Worm (Caenorhabditis elegans) whole organism, young adult: Measurements from ENCODE around the gene F09D12.2.

ENCODE experiments used
- B0035.1 ChIP-seq: sonication (generic microtip); optimal IDR thresholded peaks from 2 replicates; lab custom pipeline; 2016; ENCODE audit warnings: missing genetic modification characterization, mild to moderate bottlenecking, missing compliant biosample characterization, missing genotype, missing genetic modification reagents
- F23B12.7 ChIP-seq: sonication (generic microtip); optimal IDR thresholded peaks from 2 replicates; lab custom pipeline; 2017; ENCODE audit warnings: missing genetic modification characterization, mild to moderate bottlenecking, missing compliant biosample characterization, antibody characterized with exemption, moderate library complexity; ENCODE audit not compliant: insufficient read depth
- F33H1.4 ChIP-seq: fragments of 200-800 bp; sonication (Bioruptor generic); IDR thresholded peaks from 2 replicates; pipeline ENCODE4 v1.3.6; 2022; ENCODE audit warnings: missing genetic modification reagents, missing genetic modification characterization, missing compliant biosample characterization
- K11D2.4 ChIP-seq: fragments of 200-800 bp; sonication (Bioruptor generic); IDR thresholded peaks from 2 replicates; pipeline ENCODE4 v1.3.6; 2022; ENCODE audit warnings: missing genetic modification reagents, missing genetic modification characterization, missing compliant biosample characterization
- K12H6.12 ChIP-seq: fragments of 200-800 bp; sonication (Bioruptor generic); optimal IDR thresholded peaks from 2 replicates; lab custom pipeline; 2018; ENCODE audit warnings: mild to moderate bottlenecking, missing genetic modification characterization, missing compliant biosample characterization
- Y53F4B.3 ChIP-seq: fragments of 200-800 bp; sonication (Bioruptor generic); IDR thresholded peaks from 2 replicates; pipeline ENCODE4 v1.3.6; 2022; ENCODE audit warnings: missing genetic modification reagents, missing genetic modification characterization, missing compliant biosample characterization
- ama-1 ChIP-seq, 3 experiments: fragments of 150-350 bp in 1 of 3; sonication (generic microtip) in 2 of 3; optimal IDR thresholded peaks; 2 replicates each; lab custom pipeline; 2014 to 2018; ENCODE audit warnings: missing biosample characterization in 2 of 3, missing genetic modification characterization in 2 of 3, missing genetic modification reagents in 2 of 3
- aptf-3 ChIP-seq: fragments of 200-800 bp; sonication (Bioruptor generic); IDR thresholded peaks from 2 replicates; pipeline ENCODE4 v1.3.6; 2022; ENCODE audit warnings: missing genetic modification characterization, missing compliant biosample characterization
- bed-1 ChIP-seq: fragments of 200-800 bp; sonication (Bioruptor generic); IDR thresholded peaks from 2 replicates; pipeline ENCODE4 v1.3.6; 2022; ENCODE audit warnings: missing genetic modification reagents, missing genetic modification characterization, missing compliant biosample characterization
- bed-2 ChIP-seq: fragments of 200-800 bp; sonication (Bioruptor generic); IDR thresholded peaks from 2 replicates; pipeline ENCODE4 v1.3.6; 2022; ENCODE audit warnings: missing genetic modification reagents, missing genetic modification characterization, missing compliant biosample characterization
- cebp-1 ChIP-seq, 2 experiments: fragments of 200-800 bp in 1 of 2; sonication (Bioruptor generic) in 1 of 2; sonication (generic microtip) in 1 of 2; IDR thresholded peaks in 1 of 2; optimal IDR thresholded peaks in 1 of 2; 2 replicates each; pipeline versions ENCODE4 v1.3.6 to Lab custom; 2017 to 2022; ENCODE audit warnings: missing compliant biosample characterization in 2 of 2, missing genetic modification characterization in 2 of 2, mild to moderate bottlenecking in 1 of 2, missing genetic modification reagents in 1 of 2, moderate library complexity in 1 of 2
- ceh-100 ChIP-seq: fragments of 200-800 bp; sonication (Bioruptor generic); IDR thresholded peaks from 2 replicates; pipeline ENCODE4 v1.3.6; 2022; ENCODE audit warnings: missing genetic modification reagents, missing genetic modification characterization, missing compliant biosample characterization
- ceh-27 ChIP-seq: fragments of 200-800 bp; sonication (Bioruptor generic); optimal IDR thresholded peaks from 2 replicates; lab custom pipeline; 2018; ENCODE audit warnings: mild to moderate bottlenecking, missing genetic modification characterization, moderate library complexity, missing compliant biosample characterization
- ceh-40 ChIP-seq: fragments of 200-800 bp; sonication (Bioruptor generic); IDR thresholded peaks from 2 replicates; pipeline ENCODE4 v1.3.6; 2022; ENCODE audit warnings: missing genetic modification characterization, missing compliant biosample characterization
- dox-1 ChIP-seq: fragments of 200-800 bp; sonication (Bioruptor generic); IDR thresholded peaks from 2 replicates; pipeline ENCODE4 v1.3.6; 2022; ENCODE audit warnings: missing genetic modification reagents, missing genetic modification characterization, missing compliant biosample characterization
- dpl-1 ChIP-seq: fragments of 150-350 bp; optimal IDR thresholded peaks from 2 replicates; lab custom pipeline; 2014; ENCODE audit warnings: missing biosample characterization, missing genetic modification reagents, missing genetic modification characterization
- efl-1 ChIP-seq: fragments of 150-350 bp; optimal IDR thresholded peaks from 2 replicates; lab custom pipeline; 2014; ENCODE audit warnings: missing biosample characterization, missing genetic modification reagents, missing genetic modification characterization
- egl-18 ChIP-seq: fragments of 200-800 bp; sonication (Bioruptor generic); IDR thresholded peaks from 2 replicates; pipeline ENCODE4 v1.3.6; 2022; ENCODE audit warnings: missing genetic modification reagents, missing genetic modification characterization, missing compliant biosample characterization
- egrh-3 ChIP-seq: fragments of 200-800 bp; sonication (Bioruptor generic); IDR thresholded peaks from 2 replicates; pipeline ENCODE4 v1.3.6; 2022; ENCODE audit warnings: missing genetic modification reagents, missing genetic modification characterization, missing compliant biosample characterization
- ekl-4 ChIP-seq: fragments of 200-800 bp; sonication (Bioruptor generic); IDR thresholded peaks from 2 replicates; pipeline ENCODE4 v1.3.6; 2022; ENCODE audit warnings: missing genetic modification reagents, missing genetic modification characterization, missing compliant biosample characterization
- ets-4 ChIP-seq: fragments of 200-800 bp; sonication (Bioruptor generic); optimal IDR thresholded peaks from 2 replicates; lab custom pipeline; 2018; ENCODE audit warnings: mild to moderate bottlenecking, missing genetic modification characterization, missing compliant biosample characterization
- fkh-3 ChIP-seq: sonication (generic microtip); optimal IDR thresholded peaks from 2 replicates; lab custom pipeline; 2016; ENCODE audit warnings: mild to moderate bottlenecking, missing genetic modification characterization, missing compliant biosample characterization
- hlh-26 ChIP-seq: fragments of 200-800 bp; sonication (Bioruptor generic); conservative IDR thresholded peaks from 2 replicates; pipeline ENCODE4 v1.3.6; 2022; ENCODE audit warnings: missing genetic modification reagents, missing genetic modification characterization, missing compliant biosample characterization
- hmg-1.2 ChIP-seq: fragments of 200-800 bp; sonication (Bioruptor generic); IDR thresholded peaks from 2 replicates; pipeline ENCODE4 v1.3.6; 2022; ENCODE audit warnings: missing genetic modification reagents, missing genetic modification characterization, missing compliant biosample characterization
- hsf-1 ChIP-seq: fragments of 200-800 bp; sonication (Bioruptor generic); IDR thresholded peaks from 2 replicates; pipeline ENCODE4 v1.3.6; 2022; ENCODE audit warnings: missing genetic modification reagents, missing genetic modification characterization, missing compliant biosample characterization
- let-526 ChIP-seq: fragments of 200-800 bp; sonication (Bioruptor generic); IDR thresholded peaks from 2 replicates; pipeline ENCODE4 v1.3.6; 2022; ENCODE audit warnings: missing genetic modification reagents, missing genetic modification characterization, missing compliant biosample characterization
- let-607 ChIP-seq, 2 experiments: fragments of 200-800 bp in 1 of 2; sonication (Bioruptor generic) in 1 of 2; sonication (generic microtip) in 1 of 2; optimal IDR thresholded peaks; 2 replicates each; lab custom pipeline; 2016 to 2018; ENCODE audit warnings: mild to moderate bottlenecking in 2 of 2, missing compliant biosample characterization in 2 of 2, missing genetic modification characterization in 2 of 2, moderate library complexity in 2 of 2, missing genotype in 1 of 2
- lin-26 ChIP-seq: fragments of 200-800 bp; sonication (Bioruptor generic); IDR thresholded peaks from 2 replicates; pipeline ENCODE4 v1.3.6; 2022; ENCODE audit warnings: missing genetic modification reagents, missing genetic modification characterization, missing compliant biosample characterization
- lsl-1 ChIP-seq: fragments of 200-800 bp; sonication (Bioruptor generic); optimal IDR thresholded peaks from 2 replicates; lab custom pipeline; 2018; ENCODE audit warnings: mild to moderate bottlenecking, missing genetic modification characterization, moderate library complexity, missing compliant biosample characterization
- madf-3 ChIP-seq: fragments of 200-800 bp; sonication (Bioruptor generic); IDR thresholded peaks from 2 replicates; pipeline ENCODE4 v1.3.6; 2022; ENCODE audit warnings: missing genetic modification reagents, missing genetic modification characterization, missing compliant biosample characterization
- madf-6 ChIP-seq: fragments of 200-800 bp; sonication (Bioruptor generic); IDR thresholded peaks from 2 replicates; pipeline ENCODE4 v1.3.6; 2022; ENCODE audit warnings: missing genetic modification reagents, missing genetic modification characterization, missing compliant biosample characterization
- mcd-1 ChIP-seq: fragments of 200-800 bp; sonication (Bioruptor generic); IDR thresholded peaks from 2 replicates; pipeline ENCODE4 v1.3.6; 2022; ENCODE audit warnings: missing genetic modification reagents, missing genetic modification characterization, missing compliant biosample characterization
- nfya-2 ChIP-seq: fragments of 200-800 bp; sonication (Bioruptor generic); IDR thresholded peaks from 2 replicates; pipeline ENCODE4 v1.3.6; 2022; ENCODE audit warnings: missing genetic modification reagents, missing genetic modification characterization, missing compliant biosample characterization
- nhr-179 ChIP-seq: sonication (generic microtip); optimal IDR thresholded peaks from 2 replicates; lab custom pipeline; 2016; ENCODE audit warnings: mild to moderate bottlenecking, missing genetic modification characterization, missing compliant biosample characterization
- rcor-1 ChIP-seq: fragments of 200-800 bp; sonication (Bioruptor generic); IDR thresholded peaks from 2 replicates; pipeline ENCODE4 v1.3.6; 2022; ENCODE audit warnings: missing genetic modification reagents, missing genetic modification characterization, missing compliant biosample characterization
- sdz-38 ChIP-seq: sonication (generic microtip); optimal IDR thresholded peaks from 2 replicates; lab custom pipeline; 2016; ENCODE audit warnings: missing genotype, missing genetic modification characterization, missing compliant biosample characterization
- snpc-1.1 ChIP-seq: sonication (generic microtip); optimal IDR thresholded peaks from 2 replicates; lab custom pipeline; 2017; ENCODE audit warnings: missing genetic modification characterization, mild to moderate bottlenecking, missing compliant biosample characterization, antibody characterized with exemption, moderate library complexity, missing genotype, missing genetic modification reagents; ENCODE audit not compliant: insufficient read depth
- snpc-4 ChIP-seq, 5 experiments: fragments of 150-350 bp in 1 of 5; sonication (generic microtip) in 4 of 5; optimal IDR thresholded peaks; 2 replicates each; lab custom pipeline; 2014 to 2018; ENCODE audit warnings: missing genetic modification characterization in 5 of 5, missing biosample characterization in 3 of 5, antibody characterized with exemption in 2 of 5, mild to moderate bottlenecking in 2 of 5, missing compliant biosample characterization in 2 of 5, missing genotype in 2 of 5, moderate library complexity in 2 of 5, missing genetic modification reagents in 1 of 5
- somi-1 ChIP-seq: fragments of 200-800 bp; sonication (Bioruptor generic); optimal IDR thresholded peaks from 2 replicates; lab custom pipeline; 2018; ENCODE audit warnings: mild to moderate bottlenecking, missing genetic modification characterization, missing compliant biosample characterization
- tbp1 ChIP-seq: fragments of 200-800 bp; sonication (Bioruptor generic); optimal IDR thresholded peaks from 2 replicates; lab custom pipeline; 2018; ENCODE audit warnings: mild to moderate bottlenecking, missing genetic modification characterization, missing compliant biosample characterization
- zfh-2 ChIP-seq: fragments of 200-800 bp; sonication (Bioruptor generic); conservative IDR thresholded peaks from 2 replicates; pipeline ENCODE4 v1.3.6; 2022; ENCODE audit warnings: missing genetic modification reagents, missing genetic modification characterization, missing compliant biosample characterization
- zim-3 ChIP-seq: sonication (generic microtip); optimal IDR thresholded peaks from 2 replicates; lab custom pipeline; 2017; ENCODE audit warnings: mild to moderate bottlenecking, missing genetic modification characterization, moderate library complexity, missing compliant biosample characterization
- ztf-18 ChIP-seq: sonication (generic microtip); optimal IDR thresholded peaks from 2 replicates; lab custom pipeline; 2016; ENCODE audit warnings: missing genotype, mild to moderate bottlenecking, missing genetic modification characterization, missing compliant biosample characterization
- ztf-25 ChIP-seq: fragments of 200-800 bp; sonication (Bioruptor generic); IDR thresholded peaks from 2 replicates; pipeline ENCODE4 v1.3.6; 2022; ENCODE audit warnings: missing genetic modification reagents, missing genetic modification characterization, missing compliant biosample characterization
- ztf-28 ChIP-seq: fragments of 200-800 bp; sonication (Bioruptor generic); IDR thresholded peaks from 2 replicates; pipeline ENCODE4 v1.3.6; 2022; ENCODE audit warnings: missing genetic modification reagents, missing genetic modification characterization, missing compliant biosample characterization

F09D12.2 gene

DNA sequence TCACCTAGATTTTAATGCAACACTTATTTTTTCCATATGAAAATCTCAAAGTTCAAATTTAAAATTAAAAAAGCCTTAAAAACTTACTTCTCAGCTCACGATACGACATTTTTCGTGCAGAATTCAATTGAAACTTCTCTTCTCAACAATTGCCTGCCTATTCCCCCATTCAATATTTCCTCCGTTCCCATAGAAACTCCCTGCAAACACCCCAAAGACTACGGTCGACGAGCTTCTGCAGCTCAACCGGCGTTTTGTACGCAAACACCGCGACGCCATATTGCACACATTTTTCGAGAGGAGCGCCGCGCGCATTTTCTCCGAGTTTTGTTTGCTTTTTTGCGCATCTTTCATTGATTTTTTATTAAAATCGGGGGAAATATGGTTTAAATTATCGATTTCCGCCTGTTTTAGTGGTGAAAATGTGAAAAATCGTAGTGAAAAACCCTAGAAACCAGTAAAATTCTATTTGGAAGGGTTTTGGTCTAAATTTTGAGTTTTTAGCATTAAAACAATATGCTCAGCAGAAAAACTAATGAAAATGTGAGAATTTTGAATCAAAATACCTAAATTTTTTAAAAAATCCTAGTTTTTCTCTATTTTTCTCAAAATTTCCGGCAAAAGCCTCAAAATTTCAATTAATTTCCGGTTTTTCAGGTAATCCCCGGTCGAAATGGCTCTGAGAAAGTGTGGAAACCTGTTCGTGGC is 44.8 kb downstream of the F09D12.2 start, which contains the start of the genes dyf-3 and pdhb-1:
TSS of gene dyf-3 (minus strand) at position 217 of the 708 bp plus-strand sequence.
TSS of gene pdhb-1 (plus strand) at position 658 of the 708 bp plus-strand sequence.
- no peak for TF ChIP-seq zim-3
- no peak for TF ChIP-seq lin-26 (GFP tag; lab: Robert Waterston, UW)
- no peak for TF ChIP-seq B0035.1 (tag; lab: Kevin White, UChicago)
- no peak for TF ChIP-seq zfh-2
- no peak for TF ChIP-seq cebp-1 (GFP tag; IDR thresholded peaks at IDR 0.05; lab: Robert Waterston, UW)
- peak; percentile 8 for TF ChIP-seq cebp-1 (tag; optimal IDR thresholded peaks at IDR 0.05; lab: Kevin White, UChicago)
- no peak for TF ChIP-seq snpc-4 (GFP tag; optimal IDR thresholded peaks at IDR 0.05; lab: Kevin White, UChicago)
- no peak for TF ChIP-seq snpc-4 (tag; optimal IDR thresholded peaks at IDR 0.05; lab: Kevin White, UChicago)
- no peak for TF ChIP-seq ceh-27
- peak; percentile 10 for TF ChIP-seq tbp1 (GFP tag; lab: Kevin White, UChicago)
- no peak for TF ChIP-seq ztf-28
- no peak for TF ChIP-seq snpc-1.1 (tag; lab: Kevin White, UChicago)
- no peak; the same call in 1 of the 2 replicates for TF ChIP-seq F33H1.4
- peak; percentile 65 for TF ChIP-seq mcd-1 (GFP tag; lab: Robert Waterston, UW)
- TF ChIP-seq ztf-25, result no peak
- TF ChIP-seq hmg-1.2, result peak; percentile 25; the same call in 1 of the 2 replicates
- TF ChIP-seq efl-1 (GFP tag; lab: Kevin White, UChicago), result peak; percentile 34
- peak; percentile 78 for TF ChIP-seq lsl-1 (GFP tag; lab: Kevin White, UChicago)
- TF ChIP-seq K12H6.12 (tag; lab: Kevin White, UChicago), result no peak
- TF ChIP-seq K11D2.4 (GFP tag; lab: Robert Waterston, UW), result no peak
- TF ChIP-seq ets-4 (GFP tag; lab: Kevin White, UChicago), result no peak
- TF ChIP-seq sdz-38 (tag; lab: Kevin White, UChicago), result no peak
- no peak for TF ChIP-seq F23B12.7 (tag; lab: Kevin White, UChicago)
- no peak for TF ChIP-seq let-607 (tag; optimal IDR thresholded peaks at IDR 0.05; lab: Kevin White, UChicago)
- TF ChIP-seq dpl-1, result peak; percentile 25
- peak; percentile 56; the same call in 1 of the 2 replicates for TF ChIP-seq dox-1 (GFP tag; lab: Robert Waterston, UW)
- TF ChIP-seq rcor-1 (GFP tag; lab: Robert Waterston, UW), result no peak
- no peak for TF ChIP-seq bed-1 (GFP tag; lab: Robert Waterston, UW)
- no peak for TF ChIP-seq fkh-3

ce11 chrIV:3398078-3398477 is 45.9 kb downstream of the F09D12.2 start:
- TF ChIP-seq ceh-100 (GFP tag; lab: Robert Waterston, UW) (no peak), ekl-4 (GFP tag; lab: Robert Waterston, UW) (no peak), hsf-1 (GFP tag; lab: Robert Waterston, UW) (no peak), hlh-26 (GFP tag; lab: Robert Waterston, UW) (no peak), madf-6 (GFP tag; lab: Robert Waterston, UW) (no peak), somi-1 (no peak), egl-18 (no peak), fkh-3 (no peak), ceh-40 (GFP tag; lab: Robert Waterston, UW) (no peak), madf-3 (GFP tag; lab: Robert Waterston, UW) (no peak), ama-1 (optimal IDR thresholded peaks at IDR 0.05; lab: Kevin White, UChicago) (no peak), ama-1 (GFP tag; optimal IDR thresholded peaks at IDR 0.05; lab: Kevin White, UChicago) (no peak), nhr-179 (no peak), Y53F4B.3 (GFP tag; lab: Robert Waterston, UW) (no peak), ztf-18 (tag; lab: Kevin White, UChicago) (no peak), bed-2 (GFP tag; lab: Robert Waterston, UW) (0 out of 2 replicates have a peak, but pooled peaks have one; percentile 26), egrh-3 (GFP tag; lab: Robert Waterston, UW) (peak; percentile 50; the same call in 1 of the 2 replicates), B0035.1 (tag; lab: Kevin White, UChicago) (no peak), cebp-1 (GFP tag; IDR thresholded peaks at IDR 0.05; lab: Robert Waterston, UW) (no peak), cebp-1 (tag; optimal IDR thresholded peaks at IDR 0.05; lab: Kevin White, UChicago) (no peak), let-526 (GFP tag; lab: Robert Waterston, UW) (no peak), zfh-2 (peak; percentile 62; the same call in 1 of the 2 replicates), aptf-3 (no peak), nfya-2 (GFP tag; lab: Robert Waterston, UW) (no peak)
